Worm (Caenorhabditis elegans): Measurements from ENCODE around the gene AH6.17.

AH6.17 gene

ce11 chrII:9521570-9521969 lies 1.4 kb upstream of the AH6.17 start, which contains the start of gene sra-1:
sra-1 (minus strand) TSS chrII:9521670.
- no peak for TF ChIP-seq F16B12.6 (tag; optimal IDR thresholded peaks at IDR 0.05)
- TF ChIP-seq hlh-4 (tag; optimal IDR thresholded peaks at IDR 0.05) = no peak
- no peak for TF ChIP-seq ces-1 (GFP tag; optimal IDR thresholded peaks at IDR 0.05)
- no peak for TF ChIP-seq nhr-90 (tag; optimal IDR thresholded peaks at IDR 0.05; ENCODE audit: poor library complexity)
- TF ChIP-seq fkh-4 (tag; optimal IDR thresholded peaks at IDR 0.05; ENCODE audit: borderline replicate concordance) = no peak
- TF ChIP-seq snpc-4 (tag; optimal IDR thresholded peaks at IDR 0.05) = no peak
- no peak for TF ChIP-seq ztf-11 (tag; optimal IDR thresholded peaks at IDR 0.05)
- TF ChIP-seq blmp-1 (tag; optimal IDR thresholded peaks at IDR 0.05) = no peak
- TF ChIP-seq lin-15B (tag; optimal IDR thresholded peaks at IDR 0.05) = no peak
- TF ChIP-seq mab-9 (GFP tag; IDR thresholded peaks at IDR 0.05) = no peak
- no peak for TF ChIP-seq aha-1 (tag; optimal IDR thresholded peaks at IDR 0.05)
- no peak for TF ChIP-seq fkh-10 (GFP tag; optimal IDR thresholded peaks at IDR 0.05)
- no peak for TF ChIP-seq mep-1 (tag; optimal IDR thresholded peaks at IDR 0.05)
- TF ChIP-seq efl-3 (GFP tag; optimal IDR thresholded peaks at IDR 0.05) = no peak
- TF ChIP-seq pqm-1 (tag; optimal IDR thresholded peaks at IDR 0.05) = no peak
- no peak for TF ChIP-seq vab-15 (tag; optimal IDR thresholded peaks at IDR 0.05)
- no peak for TF ChIP-seq grh-1 (GFP tag; IDR thresholded peaks at IDR 0.05)
- no peak for TF ChIP-seq sox-4 (tag; optimal IDR thresholded peaks at IDR 0.05)
- TF ChIP-seq unc-86 (tag; optimal IDR thresholded peaks at IDR 0.05) = no peak

DNA sequence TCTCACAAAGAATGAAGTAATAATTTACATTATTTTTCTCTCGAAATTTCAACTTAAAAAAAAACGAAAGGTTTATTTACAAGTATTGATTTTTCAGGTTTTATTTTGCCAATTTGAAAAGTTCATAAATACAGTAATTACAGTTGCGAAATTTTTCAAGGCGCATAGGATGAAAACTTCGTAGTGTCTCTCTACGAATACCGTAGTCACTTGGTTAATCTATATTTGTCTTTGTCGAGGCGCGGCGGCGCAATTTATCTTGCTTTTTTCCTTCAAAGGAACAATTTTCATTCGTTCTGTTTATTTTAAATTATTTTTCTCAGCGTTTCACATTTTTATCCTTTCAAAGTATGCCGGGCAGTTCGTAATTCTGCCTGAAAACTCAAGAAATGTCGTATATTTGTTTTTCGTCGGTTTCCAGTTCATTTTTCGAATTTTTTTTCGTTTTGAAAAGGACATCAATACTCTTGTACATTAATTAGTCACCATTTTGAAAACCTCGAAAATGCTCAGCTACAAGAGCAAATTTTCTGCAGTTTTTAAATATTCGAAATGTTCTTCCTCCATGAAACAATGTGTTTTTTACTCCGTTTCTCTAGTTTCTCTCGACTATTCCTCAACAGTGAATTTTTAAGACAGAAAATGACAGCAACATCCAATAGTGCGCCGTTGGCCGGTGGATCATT lies 712 bp downstream of the AH6.17 start, which contains the start of gene mex-6:
Gene mex-6 (plus strand): TSS at position 636 of the 686 bp plus-strand sequence.
- TF ChIP-seq xbp-1 (tag; optimal IDR thresholded peaks at IDR 0.05) = no peak
- no peak for TF ChIP-seq rnt-1 (tag; optimal IDR thresholded peaks at IDR 0.05)
- TF ChIP-seq vab-15 (tag; optimal IDR thresholded peaks at IDR 0.05) = no peak
- TF ChIP-seq mdl-1 (tag; optimal IDR thresholded peaks at IDR 0.05) = no peak

- TF ChIP-seq fos-1 (tag; optimal IDR thresholded peaks at IDR 0.05) (no peak), blmp-1 (tag; optimal IDR thresholded peaks at IDR 0.05) (no peak), ceh-88 (GFP tag; IDR thresholded peaks at IDR 0.05) (no peak), nhr-71 (tag; optimal IDR thresholded peaks at IDR 0.05) (no peak), nhr-76 (tag; optimal IDR thresholded peaks at IDR 0.05) (no peak), aha-1 (tag; optimal IDR thresholded peaks at IDR 0.05) (no peak), ztf-4 (tag; optimal IDR thresholded peaks at IDR 0.05) (no peak), nhr-84 (tag; optimal IDR thresholded peaks at IDR 0.05) (no peak), pag-3 (tag; optimal IDR thresholded peaks at IDR 0.05; ENCODE audit: borderline replicate concordance, insufficient read depth) (no peak), fkh-4 (tag; optimal IDR thresholded peaks at IDR 0.05; ENCODE audit: borderline replicate concordance) (no peak), lin-15B (tag; optimal IDR thresholded peaks at IDR 0.05) (no peak), unc-62 (GFP tag; optimal IDR thresholded peaks at IDR 0.05) (no peak), nhr-77 (tag; optimal IDR thresholded peaks at IDR 0.05) (no peak), ztf-11 (tag; optimal IDR thresholded peaks at IDR 0.05) (no peak), lin-35 (GFP tag; optimal IDR thresholded peaks at IDR 0.05) (no peak), tbx-2 (tag; optimal IDR thresholded peaks at IDR 0.05) (no peak), lin-39 (tag; optimal IDR thresholded peaks at IDR 0.05) (no peak), nhr-19 (GFP tag; conservative IDR thresholded peaks at IDR 0.05) (no peak)
Observed at ce11 chrII:9528480-9528879, 5.5 kb downstream of the AH6.17 start, which contains the start of gene sra-2. sra-2 (plus strand) TSS chrII:9528780.

DNA sequence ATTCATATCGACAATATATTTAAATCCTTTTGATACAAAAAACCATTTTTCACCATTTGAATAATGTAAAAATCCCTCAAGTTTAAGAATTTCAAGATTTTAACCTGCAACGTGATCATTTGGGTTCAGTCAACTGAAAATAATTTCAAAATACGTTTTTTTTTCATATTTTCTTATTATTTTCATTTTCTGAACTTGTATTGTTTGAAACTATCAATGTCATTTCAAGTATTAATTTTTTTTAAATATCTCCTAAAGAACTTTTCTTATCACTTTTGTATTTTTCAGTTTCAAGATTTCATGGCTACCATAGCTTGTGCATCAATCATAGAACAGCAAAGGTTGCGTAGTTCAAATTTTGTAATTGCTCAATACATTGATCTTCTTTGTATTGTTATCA lies 9.0 kb downstream of the AH6.17 start, which contains the start of gene sra-9:
Gene sra-9 (plus strand): TSS at position 301 of the 400 bp plus-strand sequence.
- TF ChIP-seq fkh-8 (tag; optimal IDR thresholded peaks at IDR 0.05) (no peak), ets-5 (GFP tag; IDR thresholded peaks at IDR 0.05) (no peak), nhr-28 (tag; optimal IDR thresholded peaks at IDR 0.05) (no peak), mdl-1 (tag; optimal IDR thresholded peaks at IDR 0.05) (no peak), lir-3 (tag; optimal IDR thresholded peaks at IDR 0.05; ENCODE audit: poor library complexity) (no peak), ztf-11 (tag; optimal IDR thresholded peaks at IDR 0.05) (no peak), tbx-2 (tag; optimal IDR thresholded peaks at IDR 0.05) (no peak), ceh-90 (tag; optimal IDR thresholded peaks at IDR 0.05) (no peak), isw-1 (GFP tag; IDR thresholded peaks at IDR 0.05) (no peak), lin-13 (GFP tag; optimal IDR thresholded peaks at IDR 0.05) (no peak)

Measured in whole organism, L1 larva.